Fruit fly (Drosophila melanogaster) whole organism, wandering third instar larva: Measurements from ENCODE around the gene ex.

Experiments used
- Myc ChIP-seq: fragments of >200 bp; optimal IDR thresholded peaks from 2 replicates; lab custom pipeline; 2017
- OdsH ChIP-seq: fragments of 200-800 bp; sonication (Bioruptor generic); optimal IDR thresholded peaks from 2 replicates; lab custom pipeline; 2016; ENCODE audit warnings: missing biosample characterization, mild to moderate bottlenecking, missing genetic modification characterization
- br ChIP-seq: fragments of 200-800 bp; sonication (Bioruptor generic); optimal IDR thresholded peaks from 2 replicates; lab custom pipeline; 2016; ENCODE audit warnings: missing biosample characterization, missing genetic modification characterization
- brk ChIP-seq: fragments of 200-800 bp; sonication (Bioruptor generic); optimal IDR thresholded peaks from 2 replicates; lab custom pipeline; 2016; ENCODE audit warnings: missing biosample characterization, mild to moderate bottlenecking, missing genetic modification characterization
- tai ChIP-seq: sonication (Bioruptor generic); optimal IDR thresholded peaks from 2 replicates; lab custom pipeline; 2016; ENCODE audit warnings: missing biosample characterization, missing genetic modification characterization
- usp ChIP-seq: fragments of >200 bp; optimal IDR thresholded peaks from 2 replicates; lab custom pipeline; 2017; ENCODE audit warnings: missing biosample characterization, missing genetic modification characterization

DNA sequence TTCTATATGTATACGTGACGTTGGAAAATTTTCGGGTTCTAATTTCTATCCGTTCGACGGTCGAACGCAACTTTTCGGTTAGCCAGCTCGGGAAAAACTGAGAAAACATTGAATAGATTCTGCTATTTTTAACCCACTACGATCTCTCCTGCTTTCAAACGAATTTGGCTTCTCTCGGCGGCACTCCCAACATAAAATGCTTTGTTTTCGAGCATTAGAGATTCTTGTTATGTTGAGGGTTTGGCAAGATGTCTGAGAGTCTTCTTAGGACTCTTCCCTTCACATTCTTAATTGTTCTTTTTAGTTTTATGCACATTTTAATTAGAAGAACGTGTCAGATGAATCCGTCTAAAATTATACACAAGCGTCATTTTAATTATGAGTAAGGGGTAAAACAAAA is 28.9 kb upstream of the ex start, which contains the start of gene CG4213:
- TF ChIP-seq brk (GFP tag; lab: Kevin White, UChicago) = no peak
- TF ChIP-seq usp (GFP tag; lab: Kevin White, UChicago) = no peak
- no peak for TF ChIP-seq OdsH
- no peak for TF ChIP-seq Myc (lab: Kevin White, UChicago)
- TF ChIP-seq tai (GFP tag; lab: Kevin White, UChicago) = no peak
- no peak for TF ChIP-seq br (GFP tag; lab: Kevin White, UChicago)
